Worm (Caenorhabditis elegans): ENCODE data around the gene vps-37.

- TF ChIP-seq snpc-4 (tag; optimal IDR thresholded peaks at IDR 0.05) (peak; percentile 97), nhr-77 (tag; optimal IDR thresholded peaks at IDR 0.05) (no peak), zag-1 (tag; optimal IDR thresholded peaks at IDR 0.05) (no peak), lin-39 (tag; optimal IDR thresholded peaks at IDR 0.05) (no peak), skn-1 (tag; optimal IDR thresholded peaks at IDR 0.05) (peak; percentile 13), egl-27 (tag; optimal IDR thresholded peaks at IDR 0.05) (no peak), ztf-4 (tag; optimal IDR thresholded peaks at IDR 0.05) (no peak), ZK546.5 (tag; optimal IDR thresholded peaks at IDR 0.05) (no peak), unc-39 (tag; optimal IDR thresholded peaks at IDR 0.05) (no peak), lsy-2 (tag; optimal IDR thresholded peaks at IDR 0.05) (peak; percentile 33 to 37)
Observed at ce11 chrV:5576008-5576407, 16.5 kb upstream of the vps-37 start.

Data from whole organism, L2 larva.